Worm (Caenorhabditis elegans): ENCODE data around the gene dpy-2.

The dpy-2 gene

DNA sequence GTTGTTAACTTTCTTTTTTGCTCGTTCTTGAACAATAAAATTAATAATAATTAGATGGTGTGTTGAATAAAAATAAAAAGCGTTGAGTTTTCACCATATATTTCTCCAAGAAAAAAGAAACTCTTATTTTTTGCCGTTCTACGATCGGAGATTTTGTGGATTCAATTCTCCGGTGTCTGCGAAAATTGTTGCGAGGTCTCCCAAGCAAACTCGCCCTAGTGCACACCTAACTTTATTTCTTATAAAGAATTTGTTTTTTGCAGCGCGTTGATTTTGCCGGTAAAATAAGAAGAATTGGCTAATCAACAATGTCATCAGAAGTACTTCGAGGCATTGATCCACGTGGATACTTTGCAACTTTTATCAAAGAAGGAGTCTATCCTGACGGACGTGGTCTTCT, 27.3 kb downstream of the dpy-2 start, which contains the start of gene exos-8 (continued):
- TF ChIP-seq dmd-9 (GFP tag; IDR thresholded peaks at IDR 0.05) (peak; percentile 51; the same call in 1 of the 2 replicates), Y75B8A.6 (GFP tag; IDR thresholded peaks at IDR 0.05) (no peak), D1046.2 (GFP tag; IDR thresholded peaks at IDR 0.05) (no peak), lim-7 (GFP tag; IDR thresholded peaks at IDR 0.05) (no peak), mes-2 (tag; optimal IDR thresholded peaks at IDR 0.05; ENCODE audit: poor library complexity, severe bottlenecking) (peak; percentile 96), Y5F2A.4 (GFP tag; optimal IDR thresholded peaks at IDR 0.05) (no peak), madf-9 (GFP tag; conservative IDR thresholded peaks at IDR 0.05) (no peak; the same call in 1 of the 2 replicates), lsy-2 (tag; optimal IDR thresholded peaks at IDR 0.05) (peak in 1 of 2 experiments; percentile 85), mxl-2 (GFP tag; conservative IDR thresholded peaks at IDR 0.05) (no peak), unc-39 (tag; optimal IDR thresholded peaks at IDR 0.05) (no peak), lin-38 (GFP tag; IDR thresholded peaks at IDR 0.05) (peak; percentile 96)

DNA sequence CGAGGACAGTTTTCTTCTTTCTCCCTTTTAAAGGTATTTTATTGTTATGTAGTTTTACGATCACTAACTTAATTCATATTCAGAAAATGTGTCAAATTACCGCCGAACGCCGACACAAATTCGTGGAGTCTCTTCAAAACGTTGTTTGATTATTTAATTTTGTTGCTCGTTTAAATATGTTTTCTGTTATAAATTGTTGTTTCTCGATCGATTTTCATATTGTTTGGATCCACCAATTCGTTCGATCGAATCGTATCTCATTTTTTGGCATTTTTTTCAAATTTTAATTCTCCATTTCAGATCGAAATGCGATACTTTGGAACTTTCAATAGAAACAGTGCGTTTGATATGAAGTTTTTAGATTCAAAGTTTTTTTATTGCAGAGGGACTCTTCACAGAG, 28.5 kb downstream of the dpy-2 start, which contains the start of gene F41G3.6:
Gene F41G3.6, plus strand, starts transcription at position 301 of the 400 bp plus-strand sequence.
- TF ChIP-seq ama-1 (optimal IDR thresholded peaks at IDR 0.05) (no peak), aly-2 (tag; optimal IDR thresholded peaks at IDR 0.05) (no peak), attf-4 (tag; optimal IDR thresholded peaks at IDR 0.05) (no peak)

DNA sequence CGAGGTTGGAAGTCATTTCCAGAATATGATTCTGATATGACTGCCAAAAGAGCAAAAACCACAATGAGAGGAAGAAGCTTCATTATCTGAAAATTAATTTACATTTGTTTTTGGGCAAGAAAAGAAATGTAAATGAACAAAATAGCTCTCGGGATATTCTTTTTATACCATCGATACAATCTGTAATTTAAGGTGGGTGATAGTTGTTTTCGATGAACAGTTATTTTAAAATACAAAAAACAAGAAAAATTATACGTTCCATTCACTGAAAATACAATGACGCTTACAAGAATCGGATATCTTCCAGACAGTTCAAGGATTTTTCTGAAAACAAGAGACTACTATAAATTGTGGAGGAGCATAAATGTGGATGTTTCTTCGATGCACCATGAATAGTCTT, 30.6 kb downstream of the dpy-2 start, which contains the start of gene ins-15:
Gene ins-15, minus strand, starts transcription at position 101 of the 400 bp plus-strand sequence.
- TF ChIP-seq Y5F2A.4 (GFP tag; optimal IDR thresholded peaks at IDR 0.05) (no peak), daf-12 (tag; optimal IDR thresholded peaks at IDR 0.05) (no peak), ctbp-1 (GFP tag; IDR thresholded peaks at IDR 0.05) (no peak), dmd-6 (GFP tag; IDR thresholded peaks at IDR 0.05) (no peak), fkh-10 (GFP tag; optimal IDR thresholded peaks at IDR 0.05) (no peak), ztf-7 (tag; optimal IDR thresholded peaks at IDR 0.05) (no peak), ztf-11 (tag; optimal IDR thresholded peaks at IDR 0.05) (no peak), egl-27 (tag; optimal IDR thresholded peaks at IDR 0.05) (no peak)

DNA sequence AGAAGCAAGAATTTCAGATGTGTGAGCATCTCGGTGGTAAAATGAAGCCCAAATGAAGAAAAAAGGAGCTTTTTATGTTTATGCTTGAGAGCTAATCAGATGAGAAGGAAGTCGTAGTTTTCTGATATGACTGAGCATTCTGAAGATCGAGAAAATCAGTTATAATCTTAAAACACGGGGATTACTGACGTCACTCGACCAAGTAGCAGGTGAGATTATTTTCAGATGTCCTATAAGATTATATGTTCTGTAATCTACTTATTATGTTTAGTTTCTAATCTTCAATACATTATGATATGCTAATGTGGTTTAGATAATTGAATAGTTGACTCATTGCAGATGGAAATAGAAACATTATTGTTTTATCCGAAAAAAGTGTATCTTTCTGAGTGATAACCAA, 31.7 kb downstream of the dpy-2 start, which contains the start of gene ins-14:
Gene ins-14, minus strand, starts transcription at position 32 of the 400 bp plus-strand sequence.
- TF ChIP-seq dve-1 (tag; optimal IDR thresholded peaks at IDR 0.05; ENCODE audit: insufficient read depth): no peak
- TF ChIP-seq ceh-82 (tag; optimal IDR thresholded peaks at IDR 0.05): no peak
- no peak for TF ChIP-seq lin-13 (GFP tag; optimal IDR thresholded peaks at IDR 0.05)
- TF ChIP-seq spr-3 (GFP tag; optimal IDR thresholded peaks at IDR 0.05): no peak
- no peak for TF ChIP-seq cey-2 (tag; optimal IDR thresholded peaks at IDR 0.05; ENCODE audit: borderline replicate concordance, insufficient read depth)
- no peak for TF ChIP-seq lin-38 (GFP tag; IDR thresholded peaks at IDR 0.05)
- TF ChIP-seq nhr-42 (GFP tag; IDR thresholded peaks at IDR 0.05): no peak
- TF ChIP-seq mdl-1 (tag; optimal IDR thresholded peaks at IDR 0.05): no peak
- TF ChIP-seq lir-3 (tag; optimal IDR thresholded peaks at IDR 0.05): no peak
- TF ChIP-seq F37D6.2 (tag; optimal IDR thresholded peaks at IDR 0.05): no peak
- TF ChIP-seq daf-12 (tag; optimal IDR thresholded peaks at IDR 0.05): no peak
- TF ChIP-seq arid-1 (GFP tag; conservative IDR thresholded peaks at IDR 0.05): no peak
- no peak for TF ChIP-seq daf-8 (GFP tag; IDR thresholded peaks at IDR 0.05)
- no peak for TF ChIP-seq nhr-41 (GFP tag; IDR thresholded peaks at IDR 0.05)
- TF ChIP-seq pha-4 (GFP tag; IDR thresholded peaks at IDR 0.05): no peak
- no peak for TF ChIP-seq pha-4 (tag; optimal IDR thresholded peaks at IDR 0.05)
- TF ChIP-seq ctbp-1 (GFP tag; IDR thresholded peaks at IDR 0.05): no peak
- no peak for TF ChIP-seq unc-130 (GFP tag; optimal IDR thresholded peaks at IDR 0.05)

Measured in whole organism, L4 larva.